Worm (Caenorhabditis elegans) whole organism, early embryonic: ENCODE measurements around the gene F57G8.7.

Source experiments
- B0310.2 ChIP-seq: sonication (generic microtip); optimal IDR thresholded peaks from 2 replicates; lab custom pipeline; 2016; ENCODE audit warnings: mild to moderate bottlenecking, missing genetic modification characterization, missing compliant biosample characterization
- F13C5.2 ChIP-seq: sonication (generic microtip); optimal IDR thresholded peaks from 2 replicates; lab custom pipeline; 2017; ENCODE audit warnings: mild to moderate bottlenecking, missing genetic modification characterization, inconsistent platforms, missing compliant biosample characterization
- aly-1 ChIP-seq: sonication (generic microtip); optimal IDR thresholded peaks from 2 replicates; lab custom pipeline; 2016; ENCODE audit warnings: missing genetic modification characterization, missing compliant biosample characterization
- ama-1 ChIP-seq: fragments of 150-350 bp; optimal IDR thresholded peaks from 2 replicates; lab custom pipeline; 2014
- ceh-13 ChIP-seq: fragments of 200-800 bp; sonication (Bioruptor generic); optimal IDR thresholded peaks from 2 replicates; lab custom pipeline; 2018; ENCODE audit warnings: mild to moderate bottlenecking, missing genetic modification characterization, missing compliant biosample characterization
- ceh-36 ChIP-seq: sonication (generic microtip); optimal IDR thresholded peaks from 2 replicates; lab custom pipeline; 2016; ENCODE audit warnings: missing genetic modification characterization, inconsistent platforms, missing compliant biosample characterization
- ets-7 ChIP-seq: sonication (generic microtip); optimal IDR thresholded peaks from 2 replicates; lab custom pipeline; 2016; ENCODE audit warnings: missing genotype, missing genetic modification characterization, missing compliant biosample characterization
- flt-1 ChIP-seq: fragments of 200-800 bp; sonication (Bioruptor generic); IDR thresholded peaks from 2 replicates; pipeline ENCODE4 v1.3.6; 2022; ENCODE audit warnings: missing genetic modification characterization, missing compliant biosample characterization
- hmbx-1 ChIP-seq: sonication (generic microtip); optimal IDR thresholded peaks from 2 replicates; lab custom pipeline; 2016; ENCODE audit warnings: mild to moderate bottlenecking, missing genetic modification characterization, missing compliant biosample characterization
- hmg-4 ChIP-seq: fragments of 200-800 bp; sonication (Bioruptor generic); optimal IDR thresholded peaks from 2 replicates; lab custom pipeline; 2018; ENCODE audit warnings: mild to moderate bottlenecking, missing genetic modification characterization, missing compliant biosample characterization
- hnd-1 ChIP-seq: sonication (generic microtip); optimal IDR thresholded peaks from 2 replicates; lab custom pipeline; 2016; ENCODE audit warnings: missing genetic modification characterization, missing compliant biosample characterization
- pes-1 ChIP-seq: fragments of 200-800 bp; sonication (Bioruptor generic); IDR thresholded peaks from 2 replicates; pipeline ENCODE4 v1.3.6; 2022; ENCODE audit warnings: missing genetic modification reagents, missing genetic modification characterization, missing compliant biosample characterization
- scrt-1 ChIP-seq: fragments of 200-800 bp; sonication (Bioruptor generic); IDR thresholded peaks from 2 replicates; pipeline ENCODE4 v1.3.6; 2022; ENCODE audit warnings: missing genetic modification characterization, missing compliant biosample characterization
- sea-1 ChIP-seq: fragments of 200-800 bp; sonication (Bioruptor generic); conservative IDR thresholded peaks from 2 replicates; pipeline ENCODE4 v1.3.6; 2022; ENCODE audit warnings: missing genetic modification characterization, missing compliant biosample characterization
- tbx-11 ChIP-seq: fragments of 200-800 bp; sonication (Bioruptor generic); IDR thresholded peaks from 2 replicates; pipeline ENCODE4 v1.3.6; 2022; ENCODE audit warnings: missing genetic modification characterization, missing compliant biosample characterization
- tbx-37 ChIP-seq: fragments of 200-800 bp; sonication (Bioruptor generic); conservative IDR thresholded peaks from 2 replicates; pipeline ENCODE4 v1.3.6; 2022; ENCODE audit warnings: missing genetic modification reagents, missing genetic modification characterization, missing compliant biosample characterization
- tra-4 ChIP-seq: sonication (generic microtip); optimal IDR thresholded peaks from 2 replicates; lab custom pipeline; 2017; ENCODE audit warnings: missing genetic modification characterization, missing compliant biosample characterization

F57G8.7 gene

ce11 chrV:16377188-16377587 lies 48.2 kb downstream of the F57G8.7 start:
- no peak for TF ChIP-seq tbx-11 (GFP tag; lab: Robert Waterston, UW)
- TF ChIP-seq flt-1 (GFP tag; lab: Robert Waterston, UW): no peak
- no peak for TF ChIP-seq pes-1 (GFP tag; lab: Robert Waterston, UW)
- TF ChIP-seq F13C5.2 (tag; lab: Kevin White, UChicago): no peak
- TF ChIP-seq ceh-36: no peak
- no peak for TF ChIP-seq ceh-13 (GFP tag; lab: Kevin White, UChicago)
- no peak for TF ChIP-seq B0310.2
- no peak for TF ChIP-seq tra-4 (tag; lab: Kevin White, UChicago)
- TF ChIP-seq scrt-1 (GFP tag; lab: Robert Waterston, UW): no peak
- TF ChIP-seq tbx-37 (GFP tag; lab: Robert Waterston, UW): no peak
- no peak for TF ChIP-seq ama-1 (lab: Kevin White, UChicago)
- no peak for TF ChIP-seq sea-1 (GFP tag; lab: Robert Waterston, UW)
- no peak for TF ChIP-seq aly-1 (tag; lab: Kevin White, UChicago)
- TF ChIP-seq ets-7: no peak
- no peak for TF ChIP-seq hmg-4 (GFP tag; lab: Kevin White, UChicago)
- no peak for TF ChIP-seq hmbx-1 (tag; lab: Kevin White, UChicago)
- TF ChIP-seq hnd-1 (tag; lab: Kevin White, UChicago): no peak

- no peak for TF ChIP-seq ceh-36
- no peak for TF ChIP-seq hmbx-1 (tag; lab: Kevin White, UChicago)
- no peak for TF ChIP-seq F13C5.2 (tag; lab: Kevin White, UChicago)
- TF ChIP-seq tbx-11 (GFP tag; lab: Robert Waterston, UW): no peak
- TF ChIP-seq B0310.2: no peak
- TF ChIP-seq hnd-1 (tag; lab: Kevin White, UChicago): no peak
- no peak for TF ChIP-seq flt-1 (GFP tag; lab: Robert Waterston, UW)
- no peak for TF ChIP-seq sea-1 (GFP tag; lab: Robert Waterston, UW)
- TF ChIP-seq aly-1 (tag; lab: Kevin White, UChicago): no peak
- TF ChIP-seq ets-7: no peak
- no peak for TF ChIP-seq hmg-4 (GFP tag; lab: Kevin White, UChicago)
- TF ChIP-seq tra-4 (tag; lab: Kevin White, UChicago): no peak
- TF ChIP-seq scrt-1 (GFP tag; lab: Robert Waterston, UW): no peak
- TF ChIP-seq tbx-37 (GFP tag; lab: Robert Waterston, UW): no peak
- no peak for TF ChIP-seq ceh-13 (GFP tag; lab: Kevin White, UChicago)
These were observed 48.9 kb downstream of the F57G8.7 start, which contains the start of gene F13A7.1 for ce11 chrV:16377849-16378248. Gene F13A7.1, minus strand, starts transcription at chrV:16377949.
